Fruit fly (Drosophila melanogaster) whole organism, prepupa: Measurements from ENCODE around the gene iav.

Experiments used
- CG10631 ChIP-seq: fragments of 200-800 bp; sonication (Bioruptor generic); optimal IDR thresholded peaks from 2 replicates; lab custom pipeline; 2016; ENCODE audit warnings: missing biosample characterization, missing genetic modification characterization
- CG11294 ChIP-seq: fragments of 200-800 bp; sonication (Bioruptor generic); IDR thresholded peaks from 2 replicates; pipeline ENCODE4 v1.3.6; 2022; ENCODE audit warnings: missing biosample characterization, missing genetic modification characterization
- CG11762 ChIP-seq: fragments of 200-800 bp; sonication (Bioruptor generic); optimal IDR thresholded peaks from 3 replicates; lab custom pipeline; 2016; ENCODE audit warnings: missing biosample characterization, missing genetic modification characterization; ENCODE audit not compliant: insufficient read depth
- CG15336 ChIP-seq: fragments of 200-800 bp; sonication (Bioruptor generic); IDR thresholded peaks from 2 replicates; pipeline ENCODE4 v1.3.6; 2022; ENCODE audit warnings: missing biosample characterization, missing genetic modification characterization
- CG1621 ChIP-seq: fragments of 200-800 bp; sonication (Bioruptor generic); optimal IDR thresholded peaks from 3 replicates; lab custom pipeline; 2018; ENCODE audit warnings: missing biosample characterization, mild to moderate bottlenecking, missing genetic modification characterization
- CG16779 ChIP-seq: fragments of 200-800 bp; sonication (Bioruptor generic); optimal IDR thresholded peaks from 3 replicates; lab custom pipeline; 2017; ENCODE audit warnings: missing biosample characterization, mild to moderate bottlenecking, missing genetic modification characterization
- CG3032 ChIP-seq: fragments of 200-800 bp; optimal IDR thresholded peaks from 2 replicates; lab custom pipeline; 2019; ENCODE audit warnings: missing biosample characterization, mild to moderate bottlenecking, missing genetic modification characterization, moderate library complexity
- CG32006 ChIP-seq: fragments of 200-800 bp; sonication (Bioruptor generic); optimal IDR thresholded peaks from 3 replicates; lab custom pipeline; 2017; ENCODE audit warnings: missing biosample characterization, mild to moderate bottlenecking, missing genetic modification characterization
- CG4318 ChIP-seq: fragments of 200-800 bp; sonication (Bioruptor generic); optimal IDR thresholded peaks from 3 replicates; lab custom pipeline; 2017; ENCODE audit warnings: missing biosample characterization, mild to moderate bottlenecking, missing genetic modification characterization
- CG6276 ChIP-seq: fragments of 200-800 bp; sonication (Bioruptor generic); optimal IDR thresholded peaks from 2 replicates; lab custom pipeline; 2017; ENCODE audit warnings: missing biosample characterization, mild to moderate bottlenecking, missing genetic modification characterization
- CG6808 ChIP-seq: fragments of 200-800 bp; sonication (Bioruptor generic); optimal IDR thresholded peaks from 3 replicates; lab custom pipeline; 2017; ENCODE audit warnings: missing biosample characterization, missing genetic modification characterization, mild to moderate bottlenecking, moderate library complexity, missing genetic modification reagents
- CG6854 ChIP-seq: fragments of 200-800 bp; sonication (Bioruptor generic); optimal IDR thresholded peaks from 2 replicates; lab custom pipeline; 2017; ENCODE audit warnings: missing biosample characterization, mild to moderate bottlenecking, missing genetic modification characterization
- CG8119 ChIP-seq: fragments of 200-800 bp; sonication (Bioruptor generic); IDR thresholded peaks from 3 replicates; pipeline ENCODE4 v1.3.6; 2022; ENCODE audit warnings: missing biosample characterization, missing genetic modification characterization
- CG8319 ChIP-seq: fragments of 200-800 bp; sonication (Bioruptor generic); optimal IDR thresholded peaks from 3 replicates; lab custom pipeline; 2016; ENCODE audit warnings: missing biosample characterization, missing genetic modification characterization
- CG8632 ChIP-seq: fragments of 200-800 bp; sonication (Bioruptor generic); optimal IDR thresholded peaks from 3 replicates; lab custom pipeline; 2016; ENCODE audit warnings: missing biosample characterization, missing genetic modification characterization
- CG9139 ChIP-seq: fragments of 200-800 bp; sonication (Bioruptor generic); optimal IDR thresholded peaks from 3 replicates; lab custom pipeline; 2017; ENCODE audit warnings: missing biosample characterization, mild to moderate bottlenecking, missing genetic modification characterization
- Eip75B ChIP-seq: fragments of 200-800 bp; sonication (Bioruptor generic); optimal IDR thresholded peaks from 3 replicates; lab custom pipeline; 2016; ENCODE audit warnings: missing biosample characterization, missing genetic modification characterization
- Eip78C ChIP-seq: fragments of 200-800 bp; sonication (Bioruptor generic); peaks from one replicate; lab custom pipeline; 2016; ENCODE audit warnings: missing biosample characterization, missing genetic modification characterization
- Eip93F ChIP-seq: fragments of 200-800 bp; sonication (Bioruptor generic); optimal IDR thresholded peaks from 2 replicates; lab custom pipeline; 2016; ENCODE audit warnings: missing biosample characterization, mild to moderate bottlenecking, missing genetic modification characterization
- Ets21C ChIP-seq: fragments of 200-800 bp; sonication (Bioruptor generic); optimal IDR thresholded peaks from 3 replicates; lab custom pipeline; 2016; ENCODE audit warnings: missing biosample characterization, missing genetic modification characterization
- Ets96B ChIP-seq: fragments of 200-800 bp; optimal IDR thresholded peaks from 2 replicates; lab custom pipeline; 2019; ENCODE audit warnings: missing biosample characterization, mild to moderate bottlenecking, missing genetic modification characterization, moderate library complexity
- Gug ChIP-seq: fragments of 200-800 bp; sonication (Bioruptor generic); IDR thresholded peaks from 2 replicates; pipeline ENCODE4 v1.3.6; 2022; ENCODE audit warnings: missing biosample characterization, missing genetic modification characterization
- Hr39 ChIP-seq: fragments of 200-800 bp; sonication (Bioruptor generic); optimal IDR thresholded peaks from 2 replicates; lab custom pipeline; 2016; ENCODE audit warnings: missing biosample characterization, missing genetic modification characterization
- Hr4 ChIP-seq: fragments of 200-800 bp; sonication (Bioruptor generic); optimal IDR thresholded peaks from 3 replicates; lab custom pipeline; 2016; ENCODE audit warnings: missing biosample characterization, missing genetic modification characterization
- Lpt ChIP-seq: fragments of 200-800 bp; sonication (Bioruptor generic); optimal IDR thresholded peaks from 3 replicates; lab custom pipeline; 2016; ENCODE audit warnings: missing biosample characterization, missing genetic modification characterization
- Met ChIP-seq: fragments of 200-800 bp; sonication (Bioruptor generic); optimal IDR thresholded peaks from 3 replicates; lab custom pipeline; 2016; ENCODE audit warnings: missing biosample characterization, missing genetic modification characterization
- Sox102F ChIP-seq: fragments of 200-800 bp; sonication (Bioruptor generic); optimal IDR thresholded peaks from 2 replicates; lab custom pipeline; 2016; ENCODE audit warnings: missing biosample characterization, mild to moderate bottlenecking, missing genetic modification characterization
- Sox14 ChIP-seq: fragments of 200-800 bp; sonication (Bioruptor generic); optimal IDR thresholded peaks from 3 replicates; lab custom pipeline; 2016; ENCODE audit warnings: missing biosample characterization, missing genetic modification characterization
- Sox15 ChIP-seq: fragments of 200-800 bp; sonication (Bioruptor generic); optimal IDR thresholded peaks from 3 replicates; lab custom pipeline; 2016; ENCODE audit warnings: missing biosample characterization, missing genetic modification characterization
- acj6 ChIP-seq: fragments of 200-800 bp; sonication (Bioruptor generic); optimal IDR thresholded peaks from 3 replicates; lab custom pipeline; 2016; ENCODE audit warnings: missing biosample characterization, missing genetic modification characterization
- cyc ChIP-seq: fragments of 200-800 bp; sonication (Bioruptor generic); optimal IDR thresholded peaks from 3 replicates; lab custom pipeline; 2016; ENCODE audit warnings: missing biosample characterization, missing genetic modification characterization
- dac ChIP-seq: fragments of 200-800 bp; sonication (Bioruptor generic); optimal IDR thresholded peaks from 2 replicates; lab custom pipeline; 2017; ENCODE audit warnings: missing biosample characterization, mild to moderate bottlenecking, missing genetic modification characterization
- eg ChIP-seq: fragments of 200-800 bp; sonication (Bioruptor generic); IDR thresholded peaks from 3 replicates; pipeline ENCODE4 v1.3.6; 2022; ENCODE audit warnings: missing biosample characterization, missing genetic modification characterization
- esn ChIP-seq: fragments of 200-800 bp; sonication (Bioruptor generic); optimal IDR thresholded peaks from 2 replicates; lab custom pipeline; 2016; ENCODE audit warnings: missing biosample characterization, mild to moderate bottlenecking, missing genetic modification characterization, moderate library complexity
- fd59A ChIP-seq: fragments of 200-800 bp; sonication (Bioruptor generic); optimal IDR thresholded peaks from 2 replicates; lab custom pipeline; 2017; ENCODE audit warnings: missing biosample characterization, mild to moderate bottlenecking, missing genetic modification characterization, missing genetic modification reagents
- fd85E ChIP-seq: fragments of 200-800 bp; sonication (Bioruptor generic); optimal IDR thresholded peaks from 3 replicates; lab custom pipeline; 2016; ENCODE audit warnings: missing biosample characterization, missing genetic modification characterization
- fkh ChIP-seq: fragments of 200-800 bp; sonication (Bioruptor generic); optimal IDR thresholded peaks from 3 replicates; lab custom pipeline; 2017; ENCODE audit warnings: missing biosample characterization, mild to moderate bottlenecking, missing genetic modification characterization, moderate library complexity
- lz ChIP-seq: fragments of 200-800 bp; sonication (Bioruptor generic); optimal IDR thresholded peaks from 3 replicates; lab custom pipeline; 2016; ENCODE audit warnings: missing biosample characterization, missing genetic modification characterization
- net ChIP-seq: fragments of 200-800 bp; sonication (Bioruptor generic); optimal IDR thresholded peaks from 3 replicates; lab custom pipeline; 2016; ENCODE audit warnings: missing biosample characterization, missing genetic modification characterization
- salr ChIP-seq, 2 experiments: fragments of 200-800 bp; sonication (Bioruptor generic); optimal IDR thresholded peaks; 3 replicates each; lab custom pipeline; 2016 to 2018; ENCODE audit warnings: missing biosample characterization in 2 of 2, missing genetic modification characterization in 2 of 2, mild to moderate bottlenecking in 1 of 2
- spab ChIP-seq: fragments of 200-800 bp; sonication (Bioruptor generic); optimal IDR thresholded peaks from 2 replicates; lab custom pipeline; 2017; ENCODE audit warnings: missing biosample characterization, mild to moderate bottlenecking, missing genetic modification characterization, missing genetic modification reagents
- ss ChIP-seq, 2 experiments: fragments of 200-800 bp; sonication (Bioruptor generic); optimal IDR thresholded peaks; 2 replicates in 1 of 2; 3 replicates in 1 of 2; lab custom pipeline; 2017 to 2018; ENCODE audit warnings: mild to moderate bottlenecking in 2 of 2, missing biosample characterization in 2 of 2, missing genetic modification characterization in 2 of 2, moderate library complexity in 1 of 2
- vri ChIP-seq: fragments of 200-800 bp; sonication (Bioruptor generic); optimal IDR thresholded peaks from 3 replicates; lab custom pipeline; 2016; ENCODE audit warnings: missing biosample characterization, mild to moderate bottlenecking, missing genetic modification characterization

The iav gene

dm6 chrX:6859756-6860412 is 46.1 kb downstream of the iav start (continued):
- TF ChIP-seq CG11762 (GFP tag; lab: Kevin White, UChicago), result peak; percentile 67
- peak; percentile 75 for TF ChIP-seq CG8319 (GFP tag; lab: Kevin White, UChicago)
- no peak for TF ChIP-seq Eip93F
- peak; percentile 74 for TF ChIP-seq spab (GFP tag; lab: Kevin White, UChicago)
- peak; percentile 41 for TF ChIP-seq CG32006 (GFP tag; lab: Kevin White, UChicago)
- TF ChIP-seq Eip75B (GFP tag; lab: Kevin White, UChicago), result peak; percentile 89
- peak; percentile 62; the same call in 1 of the 2 replicates for TF ChIP-seq Gug
- peak in 1 of 2 experiments; percentile 81 for TF ChIP-seq salr (GFP tag; optimal IDR thresholded peaks at IDR 0.05; lab: Kevin White, UChicago)

DNA sequence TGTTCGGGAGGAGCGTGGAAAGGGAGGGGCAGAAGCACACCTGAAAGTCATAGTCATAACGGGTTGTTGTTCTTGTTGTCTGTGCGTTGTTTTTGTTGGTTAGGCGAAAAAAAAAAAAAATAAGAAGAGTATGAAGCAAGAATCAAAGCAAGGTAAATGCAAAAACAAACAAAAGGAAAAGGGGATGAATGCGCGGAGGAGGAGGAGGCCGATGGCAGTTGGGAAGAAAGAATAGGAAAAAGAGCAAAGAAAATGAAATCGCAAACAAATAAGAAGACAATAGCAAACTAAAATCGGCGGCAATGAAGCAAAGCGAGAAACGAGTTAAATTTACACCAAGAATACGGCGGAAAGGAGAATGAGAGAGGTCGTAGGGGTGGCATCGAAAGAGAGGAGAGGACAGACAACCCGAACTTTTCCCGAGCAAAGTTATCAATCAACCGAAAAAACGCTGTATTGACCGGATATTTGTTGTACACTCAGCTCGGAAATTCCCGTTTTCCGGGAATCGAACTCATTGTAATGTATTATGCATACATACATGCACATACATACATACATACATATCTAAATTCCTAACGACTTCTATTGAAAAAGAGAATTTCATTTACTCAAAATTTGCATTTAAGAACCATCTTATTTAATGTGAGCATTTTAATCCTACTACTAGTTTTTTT is 46.8 kb downstream of the iav start:
- no peak for TF ChIP-seq Eip75B (GFP tag; lab: Kevin White, UChicago)
- TF ChIP-seq acj6 (GFP tag; lab: Kevin White, UChicago), result no peak
- peak; percentile 58; the same call in 2 of the 3 replicates for TF ChIP-seq CG8119 (GFP tag; lab: Robert Waterston, UW)
- TF ChIP-seq Met (GFP tag; lab: Kevin White, UChicago), result no peak
- TF ChIP-seq Lpt (GFP tag; lab: Kevin White, UChicago), result no peak
- 0 out of 2 replicates have a peak, but pooled peaks have one; percentile 13 for TF ChIP-seq CG15336 (GFP tag; lab: Robert Waterston, UW)
- TF ChIP-seq Hr4 (GFP tag; lab: Kevin White, UChicago), result peak; percentile 46
- peak; percentile 44 for TF ChIP-seq fkh (GFP tag; lab: Kevin White, UChicago)
- no peak for TF ChIP-seq CG16779 (tag; lab: Kevin White, UChicago)
- TF ChIP-seq lz (GFP tag; lab: Kevin White, UChicago), result no peak
- TF ChIP-seq ss (GFP tag; optimal IDR thresholded peaks at IDR 0.05; lab: Kevin White, UChicago), result peak; percentile 10 to 32
- TF ChIP-seq CG32006 (GFP tag; lab: Kevin White, UChicago), result peak; percentile 20
- no peak for TF ChIP-seq Eip78C
- no peak for TF ChIP-seq CG11294 (GFP tag; lab: Robert Waterston, UW)

DNA sequence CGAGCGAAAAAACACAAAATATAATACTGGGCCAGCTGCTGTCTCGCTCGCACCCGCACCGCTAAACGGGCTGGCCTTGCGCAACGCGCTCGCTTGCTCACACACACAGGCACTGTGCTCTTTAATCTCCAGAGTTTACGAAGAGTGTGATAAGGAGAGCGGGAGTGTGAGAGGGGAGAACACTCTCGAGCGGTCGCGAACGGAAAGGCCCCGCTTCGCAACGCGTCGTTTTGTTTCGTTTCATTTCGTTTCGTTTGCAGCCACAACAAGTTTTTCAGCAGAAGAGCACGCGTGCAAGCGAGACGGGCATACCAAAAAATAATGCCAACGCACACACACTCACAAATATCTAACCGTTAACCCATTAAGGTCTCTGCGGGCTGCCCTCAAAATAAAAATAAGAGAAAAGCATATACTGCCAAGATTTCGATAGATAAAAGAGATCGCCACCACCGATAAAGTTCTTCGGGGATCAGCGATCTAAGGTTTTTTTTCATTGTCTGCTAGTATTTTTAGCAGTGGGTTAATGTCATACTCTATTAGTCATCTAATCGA is 47.8 kb downstream of the iav start:
- peak; percentile 78 for TF ChIP-seq CG10631
- TF ChIP-seq eg (GFP tag; lab: Robert Waterston, UW), result peak; percentile 91
- TF ChIP-seq CG11762 (GFP tag; lab: Kevin White, UChicago), result peak; percentile 17
- TF ChIP-seq CG6276 (GFP tag; lab: Kevin White, UChicago), result peak; percentile 80
- TF ChIP-seq Sox102F, result peak; percentile 73
- peak; percentile 74 for TF ChIP-seq CG3032 (tag; lab: Kevin White, UChicago)
- TF ChIP-seq acj6 (GFP tag; lab: Kevin White, UChicago), result peak; percentile 68
- TF ChIP-seq CG9139 (GFP tag; lab: Kevin White, UChicago), result peak; percentile 23
- peak; percentile 55 for TF ChIP-seq spab (GFP tag; lab: Kevin White, UChicago)
- TF ChIP-seq dac (GFP tag; lab: Kevin White, UChicago), result peak; percentile 67
- TF ChIP-seq CG16779 (tag; lab: Kevin White, UChicago), result peak; percentile 42
- peak; percentile 69 for TF ChIP-seq CG8632 (GFP tag; lab: Kevin White, UChicago)
- peak; percentile 55 for TF ChIP-seq net (GFP tag; lab: Kevin White, UChicago)
- TF ChIP-seq CG15336 (GFP tag; lab: Robert Waterston, UW), result peak; percentile 92
- TF ChIP-seq fd59A (GFP tag; lab: Kevin White, UChicago), result peak; percentile 69
- TF ChIP-seq cyc (GFP tag; lab: Kevin White, UChicago), result peak; percentile 75
- peak; percentile 86 for TF ChIP-seq Met (GFP tag; lab: Kevin White, UChicago)
- TF ChIP-seq CG6808 (GFP tag; lab: Kevin White, UChicago), result peak; percentile 64
- TF ChIP-seq Lpt (GFP tag; lab: Kevin White, UChicago), result peak; percentile 10
- peak; percentile 72 for TF ChIP-seq vri (GFP tag; lab: Kevin White, UChicago)
- TF ChIP-seq CG6854 (GFP tag; lab: Kevin White, UChicago), result peak; percentile 40
- peak; percentile 64 for TF ChIP-seq CG1621 (tag; lab: Kevin White, UChicago)
- TF ChIP-seq CG4318 (GFP tag; lab: Kevin White, UChicago), result peak; percentile 79
- TF ChIP-seq Sox15 (GFP tag; lab: Kevin White, UChicago), result peak; percentile 62
- peak; percentile 73 for TF ChIP-seq Ets96B
- TF ChIP-seq fd85E, result no peak
- peak; percentile 69 for TF ChIP-seq Ets21C (GFP tag; lab: Kevin White, UChicago)
- TF ChIP-seq Hr39, result peak; percentile 78
- TF ChIP-seq esn (GFP tag; lab: Kevin White, UChicago), result peak; percentile 85
- TF ChIP-seq Sox14, result peak; percentile 84
- TF ChIP-seq CG11294 (GFP tag; lab: Robert Waterston, UW), result peak; percentile 82
